Fruit fly (Drosophila melanogaster): ENCODE measurements around the gene CG4995.

CG4995 gene

DNA sequence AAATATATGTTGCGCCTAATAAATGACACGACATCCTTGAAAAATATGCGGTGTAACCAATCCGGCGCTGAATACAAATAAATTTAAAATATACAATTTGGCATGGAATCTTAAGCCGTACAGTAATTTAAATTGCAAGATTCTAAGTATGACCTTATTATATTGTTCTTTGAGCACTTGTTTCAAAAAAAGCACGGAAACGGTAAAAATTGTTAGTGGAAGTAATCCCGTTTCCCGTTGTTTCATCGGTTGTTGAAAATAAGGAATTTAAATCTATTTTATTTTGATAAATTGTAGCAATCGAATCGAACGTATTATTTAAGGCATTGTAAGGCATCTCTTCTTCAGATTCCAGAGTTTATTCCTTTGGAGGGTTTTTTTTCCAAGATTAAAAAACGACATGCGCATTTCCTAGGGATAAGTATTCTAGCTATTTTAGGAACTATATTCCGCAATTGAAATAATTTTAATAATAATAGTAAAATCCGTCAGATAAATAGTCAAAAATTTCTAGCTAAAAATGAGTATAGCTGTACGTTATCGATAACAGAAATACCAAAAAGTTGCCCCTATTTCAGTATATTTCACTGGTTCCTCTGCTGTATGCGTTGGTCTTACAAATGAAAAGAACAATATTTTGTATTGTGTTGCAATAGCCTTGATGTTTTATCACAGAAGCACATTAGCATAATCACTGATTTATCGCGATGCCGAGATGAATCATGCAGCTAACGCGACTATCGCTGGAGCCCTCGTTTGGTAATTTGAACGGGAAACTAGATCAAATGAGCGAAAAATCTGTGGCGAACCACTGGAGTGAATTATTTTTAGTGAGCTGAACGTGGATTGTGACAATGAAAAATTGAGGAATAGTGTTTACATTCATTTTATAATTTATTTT is 11.1 kb downstream of the CG4995 start, which contains the start of gene GATAd (continued):
- no peak; the same call in 1 of the 2 replicates for TF ChIP-seq E2f2 (GFP tag; IDR thresholded peaks at IDR 0.05)
- no peak for TF ChIP-seq CG13894 (tag; optimal IDR thresholded peaks at IDR 0.05)
- TF ChIP-seq Sin3A (optimal IDR thresholded peaks at IDR 0.05) = peak; percentile 3
- TF ChIP-seq ranshi (GFP tag; IDR thresholded peaks at IDR 0.05) = no peak
- TF ChIP-seq trem (tag; optimal IDR thresholded peaks at IDR 0.05) = peak; percentile 52
- no peak for TF ChIP-seq fd96Cb (tag; optimal IDR thresholded peaks at IDR 0.05)
- no peak for TF ChIP-seq sima (GFP tag; optimal IDR thresholded peaks at IDR 0.05)
- peak; percentile 47; the same call in 1 of the 2 replicates for TF ChIP-seq CG13287 (GFP tag; IDR thresholded peaks at IDR 0.05; ENCODE audit: partially characterized antibody)
- no peak for TF ChIP-seq CG2875 (GFP tag; optimal IDR thresholded peaks at IDR 0.05)
- no peak for TF ChIP-seq ken (GFP tag; IDR thresholded peaks at IDR 0.05)
- no peak for TF ChIP-seq CG9817 (tag; optimal IDR thresholded peaks at IDR 0.05)
- no peak for TF ChIP-seq fd64A (GFP tag; optimal IDR thresholded peaks at IDR 0.05)
- no peak for TF ChIP-seq ind (GFP tag; optimal IDR thresholded peaks at IDR 0.05)
- no peak for TF ChIP-seq repo (GFP tag; optimal IDR thresholded peaks at IDR 0.05)
- TF ChIP-seq Xrp1 (GFP tag; IDR thresholded peaks at IDR 0.05) = no peak
- no peak for TF ChIP-seq gro (GFP tag; optimal IDR thresholded peaks at IDR 0.05)
- TF ChIP-seq slbo (GFP tag; IDR thresholded peaks at IDR 0.05) = no peak
- no peak for TF ChIP-seq CG2889 (GFP tag; IDR thresholded peaks at IDR 0.05)
- no peak for TF ChIP-seq grn (GFP tag; optimal IDR thresholded peaks at IDR 0.05)
- TF ChIP-seq CG11560 (tag; IDR thresholded peaks at IDR 0.05) = no peak
- TF ChIP-seq Elba2 (GFP tag; optimal IDR thresholded peaks at IDR 0.05) = no peak
- TF ChIP-seq HmgZ (tag; optimal IDR thresholded peaks at IDR 0.05) = peak; percentile 51
- TF ChIP-seq Sry-δ (GFP tag; optimal IDR thresholded peaks at IDR 0.05) = peak; percentile 31
- TF ChIP-seq CG12769 (tag; optimal IDR thresholded peaks at IDR 0.05) = no peak
- TF ChIP-seq Aef1 (GFP tag; IDR thresholded peaks at IDR 0.05) = no peak
- TF ChIP-seq Drgx (GFP tag; IDR thresholded peaks at IDR 0.05) = no peak
- no peak for TF ChIP-seq CG3407 (GFP tag; optimal IDR thresholded peaks at IDR 0.05)
- TF ChIP-seq maf-S (GFP tag; optimal IDR thresholded peaks at IDR 0.05) = no peak
- no peak for TF ChIP-seq CG2129 (GFP tag; IDR thresholded peaks at IDR 0.05; ENCODE audit: partially characterized antibody)
- TF ChIP-seq CG17912 (GFP tag; optimal IDR thresholded peaks at IDR 0.05) = no peak
- no peak for TF ChIP-seq Optix (GFP tag; IDR thresholded peaks at IDR 0.05)
- TF ChIP-seq fu2 (GFP tag; optimal IDR thresholded peaks at IDR 0.05) = no peak
- TF ChIP-seq fru (optimal IDR thresholded peaks at IDR 0.05) = no peak
- TF ChIP-seq CG6689 (GFP tag; IDR thresholded peaks at IDR 0.05) = peak; percentile 6; the same call in 1 of the 2 replicates
- peak; percentile 33 for TF ChIP-seq CG10267 (tag; optimal IDR thresholded peaks at IDR 0.05)
- peak; percentile 67 for TF ChIP-seq sens (GFP tag)
- TF ChIP-seq CG4707 (GFP tag; optimal IDR thresholded peaks at IDR 0.05) = no peak
- TF ChIP-seq CG32532 (GFP tag; IDR thresholded peaks at IDR 0.05) = no peak
- TF ChIP-seq CG17361 (GFP tag; IDR thresholded peaks at IDR 0.05) = 0 out of 3 replicates have a peak, but pooled peaks have one; percentile 5
- TF ChIP-seq knrl (GFP tag; IDR thresholded peaks at IDR 0.05; ENCODE audit: partially characterized antibody) = 0 out of 3 replicates have a peak, but pooled peaks have one; percentile 37
- no peak for TF ChIP-seq toy (GFP tag; IDR thresholded peaks at IDR 0.05)
- TF ChIP-seq z (GFP tag; IDR thresholded peaks at IDR 0.05) = no peak
- TF ChIP-seq NFAT (GFP tag; IDR thresholded peaks at IDR 0.05) = no peak
- TF ChIP-seq nom (GFP tag; optimal IDR thresholded peaks at IDR 0.05) = no peak
- no peak for TF ChIP-seq Gsc (GFP tag; IDR thresholded peaks at IDR 0.05)
- peak in 1 of 2 experiments; percentile 19 for TF ChIP-seq Eip74EF (GFP tag; optimal IDR thresholded peaks at IDR 0.05)
- TF ChIP-seq dati (GFP tag; IDR thresholded peaks at IDR 0.05) = no peak
- no peak for TF ChIP-seq tx (GFP tag; optimal IDR thresholded peaks at IDR 0.05)
- TF ChIP-seq NfI (GFP tag; optimal IDR thresholded peaks at IDR 0.05) = no peak
- no peak for TF ChIP-seq insv (GFP tag; optimal IDR thresholded peaks at IDR 0.05)
